Fruit fly (Drosophila melanogaster) whole organism, embryonic: ENCODE data around the gene Gk2.

ENCODE experiments used
- Ada2b ChIP-seq: fragments of 200-800 bp; sonication (Bioruptor generic); IDR thresholded peaks from 2 replicates; pipeline ENCODE4 v1.3.6; 2022; ENCODE audit warnings: missing biosample characterization, missing genetic modification characterization
- Atf3 ChIP-seq: fragments of 200-800 bp; sonication (Bioruptor generic); optimal IDR thresholded peaks from 3 replicates; lab custom pipeline; 2016; ENCODE audit warnings: missing biosample characterization, missing genetic modification characterization
- Atf6 ChIP-seq: fragments of 200-800 bp; sonication (Bioruptor generic); IDR thresholded peaks from 2 replicates; pipeline ENCODE4 v1.3.6; 2022; ENCODE audit warnings: missing biosample characterization, missing genetic modification characterization
- B-H2 ChIP-seq: fragments of 200-800 bp; sonication (Bioruptor generic); optimal IDR thresholded peaks from 2 replicates; lab custom pipeline; 2018; ENCODE audit warnings: missing biosample characterization, mild to moderate bottlenecking, missing genetic modification characterization
- CG11695 ChIP-seq: fragments of 200-800 bp; sonication (Bioruptor generic); IDR thresholded peaks from 3 replicates; pipeline ENCODE4 v1.3.6; 2022; ENCODE audit warnings: missing biosample characterization, missing genetic modification characterization
- CG12071 ChIP-seq: fragments of 200-800 bp; sonication (Bioruptor generic); optimal IDR thresholded peaks from 3 replicates; lab custom pipeline; 2018; ENCODE audit warnings: missing biosample characterization, mild to moderate bottlenecking, missing genetic modification characterization
- CG12219 ChIP-seq: fragments of 200-800 bp; sonication (Bioruptor generic); optimal IDR thresholded peaks from 3 replicates; lab custom pipeline; 2018; ENCODE audit warnings: missing biosample characterization, mild to moderate bottlenecking, missing genetic modification characterization
- CG12236 ChIP-seq: fragments of 200-800 bp; sonication (Bioruptor generic); optimal IDR thresholded peaks from 2 replicates; lab custom pipeline; 2016; ENCODE audit warnings: missing biosample characterization, missing genetic modification characterization
- CG12744 ChIP-seq: fragments of 200-800 bp; sonication (Bioruptor generic); optimal IDR thresholded peaks from 2 replicates; lab custom pipeline; 2016; ENCODE audit warnings: missing biosample characterization, missing genetic modification characterization
- CG13287 ChIP-seq: fragments of 200-800 bp; sonication (Bioruptor generic); IDR thresholded peaks from 2 replicates; pipeline ENCODE4 v1.3.6; 2022; ENCODE audit warnings: missing biosample characterization, missing genetic modification characterization; ENCODE audit not compliant: partially characterized antibody
- CG1603 ChIP-seq: fragments of 200-800 bp; sonication (Bioruptor generic); optimal IDR thresholded peaks from 2 replicates; lab custom pipeline; 2019; ENCODE audit warnings: missing biosample characterization, mild to moderate bottlenecking, missing genetic modification characterization, moderate library complexity
- CG16815 ChIP-seq: fragments of 200-800 bp; sonication (Bioruptor generic); optimal IDR thresholded peaks from 3 replicates; lab custom pipeline; 2017; ENCODE audit warnings: missing biosample characterization, mild to moderate bottlenecking, missing genetic modification characterization
- CG17829 ChIP-seq: fragments of 200-800 bp; optimal IDR thresholded peaks from 2 replicates; lab custom pipeline; 2019; ENCODE audit warnings: missing biosample characterization, mild to moderate bottlenecking, missing genetic modification characterization, moderate library complexity
- CG18476 ChIP-seq: fragments of 200-800 bp; sonication (Bioruptor generic); optimal IDR thresholded peaks from 2 replicates; lab custom pipeline; 2016; ENCODE audit warnings: missing biosample characterization, mild to moderate bottlenecking, missing genetic modification characterization
- CG31224 ChIP-seq: fragments of 200-800 bp; sonication (Bioruptor generic); IDR thresholded peaks from 2 replicates; pipeline ENCODE4 v1.3.6; 2022; ENCODE audit warnings: missing biosample characterization, missing genetic modification characterization
- CG6765 ChIP-seq: fragments of 200-800 bp; sonication (Bioruptor generic); optimal IDR thresholded peaks from 3 replicates; lab custom pipeline; 2017; ENCODE audit warnings: missing biosample characterization, mild to moderate bottlenecking, missing genetic modification characterization
- CG6813 ChIP-seq: fragments of 200-800 bp; sonication (Bioruptor generic); optimal IDR thresholded peaks from 2 replicates; lab custom pipeline; 2017; ENCODE audit warnings: missing biosample characterization, missing genetic modification characterization, mild to moderate bottlenecking, moderate library complexity, missing genetic modification reagents
- CG7556 ChIP-seq: fragments of 200-800 bp; sonication (Bioruptor generic); optimal IDR thresholded peaks from 2 replicates; lab custom pipeline; 2017; ENCODE audit warnings: missing biosample characterization, mild to moderate bottlenecking, missing genetic modification characterization
- CG9876 ChIP-seq: fragments of 200-800 bp; sonication (Bioruptor generic); optimal IDR thresholded peaks from 2 replicates; lab custom pipeline; 2016; ENCODE audit warnings: missing biosample characterization, missing genetic modification characterization
- Deaf1 ChIP-seq: fragments of 200-800 bp; optimal IDR thresholded peaks from 3 replicates; lab custom pipeline; 2019; ENCODE audit warnings: missing biosample characterization, mild to moderate bottlenecking, missing genetic modification characterization, moderate library complexity
- Dek ChIP-seq: fragments of 200-800 bp; sonication (Bioruptor generic); optimal IDR thresholded peaks from 3 replicates; lab custom pipeline; 2019; ENCODE audit warnings: missing biosample characterization, mild to moderate bottlenecking, missing genetic modification characterization, moderate library complexity
- Dll ChIP-seq: fragments of 200-800 bp; sonication (Bioruptor generic); IDR thresholded peaks from 4 replicates; pipeline ENCODE4 v1.3.6; 2022; ENCODE audit warnings: missing biosample characterization, missing genetic modification characterization; ENCODE audit not compliant: partially characterized antibody
- E2f2 ChIP-seq: fragments of 200-800 bp; sonication (Bioruptor generic); IDR thresholded peaks from 2 replicates; pipeline ENCODE4 v1.3.6; 2022; ENCODE audit warnings: missing biosample characterization, missing genetic modification characterization
- Fer3 ChIP-seq: fragments of 200-800 bp; sonication (Bioruptor generic); optimal IDR thresholded peaks from 2 replicates; lab custom pipeline; 2018; ENCODE audit warnings: missing biosample characterization, mild to moderate bottlenecking, missing genetic modification characterization, moderate library complexity
- HmgZ ChIP-seq: fragments of 200-800 bp; sonication (Bioruptor generic); optimal IDR thresholded peaks from 2 replicates; lab custom pipeline; 2018; ENCODE audit warnings: missing biosample characterization, mild to moderate bottlenecking, missing genetic modification characterization
- Mrtf ChIP-seq: fragments of 200-800 bp; sonication (Bioruptor generic); IDR thresholded peaks from 3 replicates; pipeline ENCODE4 v1.3.6; 2022; ENCODE audit warnings: missing biosample characterization, missing genetic modification characterization
- Poxn ChIP-seq: fragments of 200-800 bp; sonication (Bioruptor generic); IDR thresholded peaks from 2 replicates; pipeline ENCODE4 v1.3.6; 2022; ENCODE audit warnings: missing biosample characterization, missing genetic modification characterization
- Rfx ChIP-seq: fragments of 200-800 bp; sonication (Bioruptor generic); IDR thresholded peaks from 2 replicates; pipeline ENCODE4 v1.3.6; 2022; ENCODE audit warnings: missing biosample characterization, missing genetic modification characterization
- Scr ChIP-seq: fragments of 200-800 bp; sonication (Bioruptor generic); IDR thresholded peaks from 2 replicates; pipeline ENCODE4 v1.3.6; 2022; ENCODE audit warnings: missing biosample characterization, missing genetic modification characterization; ENCODE audit not compliant: partially characterized antibody
- Sry-δ ChIP-seq: fragments of 200-800 bp; sonication (Bioruptor generic); optimal IDR thresholded peaks from 2 replicates; lab custom pipeline; 2016; ENCODE audit warnings: missing biosample characterization, missing genetic modification characterization
- amos ChIP-seq: fragments of 200-800 bp; sonication (Bioruptor generic); IDR thresholded peaks from 2 replicates; pipeline ENCODE4 v1.3.6; 2022; ENCODE audit warnings: missing biosample characterization, missing genetic modification characterization; ENCODE audit not compliant: partially characterized antibody
- ap ChIP-seq: fragments of 200-800 bp; sonication (Bioruptor generic); IDR thresholded peaks from 2 replicates; pipeline ENCODE4 v1.3.6; 2022; ENCODE audit warnings: missing biosample characterization, missing genetic modification characterization
- ash1 ChIP-seq: fragments of 200-800 bp; sonication (Bioruptor generic); optimal IDR thresholded peaks from 2 replicates; lab custom pipeline; 2018; ENCODE audit warnings: missing biosample characterization, mild to moderate bottlenecking, missing genetic modification characterization
- bcd ChIP-seq: fragments of 200-800 bp; sonication (Bioruptor generic); optimal IDR thresholded peaks from 2 replicates; lab custom pipeline; 2017; ENCODE audit warnings: missing biosample characterization, mild to moderate bottlenecking, missing genetic modification characterization
- dimm ChIP-seq: fragments of 200-800 bp; sonication (Bioruptor generic); IDR thresholded peaks from 2 replicates; pipeline ENCODE4 v1.3.6; 2022; ENCODE audit warnings: missing biosample characterization, missing genetic modification characterization
- dmrt99B ChIP-seq: fragments of 200-800 bp; sonication (Bioruptor generic); optimal IDR thresholded peaks from 2 replicates; lab custom pipeline; 2018; ENCODE audit warnings: missing biosample characterization, mild to moderate bottlenecking, missing genetic modification characterization, moderate library complexity
- dysf ChIP-seq: fragments of 200-800 bp; sonication (Bioruptor generic); IDR thresholded peaks from 3 replicates; pipeline ENCODE4 v1.3.6; 2022; ENCODE audit warnings: missing biosample characterization, missing genetic modification characterization
- esg ChIP-seq: fragments of 200-800 bp; sonication (Bioruptor generic); conservative IDR thresholded peaks from 2 replicates; pipeline ENCODE4 v1.3.6; 2022; ENCODE audit warnings: missing biosample characterization, missing genetic modification characterization
- ewg ChIP-seq: fragments of 200-800 bp; sonication (Bioruptor generic); optimal IDR thresholded peaks from 3 replicates; lab custom pipeline; 2017; ENCODE audit warnings: mild to moderate bottlenecking, missing biosample characterization, missing genetic modification reagents, missing genetic modification characterization
- fd3F ChIP-seq: fragments of 200-800 bp; sonication (Bioruptor generic); optimal IDR thresholded peaks from 2 replicates; lab custom pipeline; 2018; ENCODE audit warnings: missing biosample characterization, mild to moderate bottlenecking, missing genetic modification characterization, moderate library complexity
- hth ChIP-seq: fragments of >200 bp; optimal IDR thresholded peaks from 2 replicates; lab custom pipeline; 2017; ENCODE audit warnings: inconsistent platforms
- inv ChIP-seq: fragments of 200-800 bp; sonication (Bioruptor generic); IDR thresholded peaks from 2 replicates; pipeline ENCODE4 v1.3.6; 2022; ENCODE audit warnings: missing biosample characterization, missing genetic modification characterization; ENCODE audit not compliant: partially characterized antibody
- mld ChIP-seq: fragments of 200-800 bp; sonication (Bioruptor generic); IDR thresholded peaks from 3 replicates; pipeline ENCODE4 v1.3.6; 2022; ENCODE audit warnings: missing biosample characterization, missing genetic modification characterization; ENCODE audit not compliant: partially characterized antibody
- nerfin-2 ChIP-seq: fragments of 200-800 bp; sonication (Bioruptor generic); IDR thresholded peaks from 2 replicates; pipeline ENCODE4 v1.3.6; 2022; ENCODE audit warnings: missing biosample characterization, missing genetic modification characterization; ENCODE audit not compliant: partially characterized antibody
- odd ChIP-seq: fragments of 200-800 bp; sonication (Bioruptor generic); optimal IDR thresholded peaks from 2 replicates; lab custom pipeline; 2017; ENCODE audit warnings: missing biosample characterization, mild to moderate bottlenecking, missing genetic modification characterization
- pzg ChIP-seq: fragments of 200-800 bp; sonication (Bioruptor generic); optimal IDR thresholded peaks from 3 replicates; lab custom pipeline; 2018; ENCODE audit warnings: missing biosample characterization, mild to moderate bottlenecking, missing genetic modification characterization, moderate library complexity
- sens ChIP-seq: fragments of 200-800 bp; sonication (Bioruptor generic); peaks from one replicate; lab custom pipeline; 2016; ENCODE audit warnings: missing biosample characterization, missing genetic modification characterization
- sima ChIP-seq: fragments of 200-800 bp; sonication (Bioruptor generic); optimal IDR thresholded peaks from 2 replicates; lab custom pipeline; 2016; ENCODE audit warnings: missing biosample characterization, missing genetic modification characterization
- tap ChIP-seq: fragments of 200-800 bp; optimal IDR thresholded peaks from 3 replicates; lab custom pipeline; 2019; ENCODE audit warnings: missing biosample characterization, mild to moderate bottlenecking, missing genetic modification characterization, moderate library complexity
- tio ChIP-seq: fragments of 200-800 bp; sonication (Bioruptor generic); optimal IDR thresholded peaks from 2 replicates; lab custom pipeline; 2017; ENCODE audit warnings: missing biosample characterization, missing genetic modification characterization, inconsistent platforms

Gk2 gene

DNA sequence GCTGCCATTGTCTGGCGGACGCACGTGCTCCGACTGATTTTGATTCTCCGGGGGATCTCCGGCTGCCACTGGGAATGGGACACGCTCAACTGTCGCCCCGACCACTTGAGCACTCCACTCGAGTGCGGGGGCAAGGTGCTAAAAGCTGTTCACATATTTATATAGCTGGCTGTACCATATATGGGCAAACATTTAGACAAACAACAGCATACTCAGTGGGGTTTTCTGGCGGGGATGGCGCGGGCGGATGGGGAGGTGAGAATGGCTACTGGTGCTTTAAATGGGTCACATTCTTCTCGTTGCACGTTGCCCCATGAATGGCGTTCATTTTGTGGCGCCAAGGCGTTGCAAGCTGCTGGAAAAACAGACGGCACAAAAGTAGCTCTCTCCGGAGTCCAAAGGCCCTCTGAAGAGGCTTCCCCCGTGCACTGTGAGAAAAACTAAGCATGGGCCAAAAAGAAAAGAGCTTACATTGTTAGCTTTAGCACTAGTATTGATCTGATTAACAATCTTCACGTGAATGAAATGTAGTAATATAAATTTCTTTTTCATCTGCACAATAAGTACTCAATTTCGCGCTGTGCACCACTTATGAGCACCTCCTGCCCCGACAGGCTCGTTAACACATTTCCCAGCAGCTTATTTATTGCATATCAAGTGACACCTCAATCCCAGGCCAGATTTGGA, 47.3 kb upstream of the Gk2 start (continued):
- TF ChIP-seq Ada2b (GFP tag; lab: Robert Waterston, UW) = no peak
- TF ChIP-seq ewg = peak; percentile 6
- peak; percentile 23 for TF ChIP-seq CG1603
- peak; percentile 20 for TF ChIP-seq CG17829 (tag; lab: Kevin White, UChicago)
- peak; percentile 70 for TF ChIP-seq CG12071 (GFP tag; lab: Kevin White, UChicago)
- no peak for TF ChIP-seq CG13287 (GFP tag; lab: Robert Waterston, UW)
- TF ChIP-seq CG12219 (GFP tag; lab: Kevin White, UChicago) = peak; percentile 7
- TF ChIP-seq CG11695 (GFP tag; lab: Robert Waterston, UW) = no peak
- TF ChIP-seq CG6765 = peak; percentile 6
- no peak for TF ChIP-seq Atf6 (GFP tag; lab: Robert Waterston, UW)
- TF ChIP-seq CG18476 (GFP tag; lab: Kevin White, UChicago) = no peak
- peak; percentile 12 for TF ChIP-seq bcd (GFP tag; lab: Kevin White, UChicago)
- TF ChIP-seq CG12744 (GFP tag; lab: Kevin White, UChicago) = no peak
- no peak for TF ChIP-seq Deaf1 (tag; lab: Kevin White, UChicago)
- TF ChIP-seq inv (GFP tag; lab: Robert Waterston, UW) = no peak
- no peak for TF ChIP-seq CG12236
- TF ChIP-seq nerfin-2 (GFP tag; lab: Robert Waterston, UW) = no peak
- TF ChIP-seq amos (GFP tag; lab: Robert Waterston, UW) = no peak
- TF ChIP-seq Mrtf (GFP tag; lab: Robert Waterston, UW) = no peak
- TF ChIP-seq odd (GFP tag; lab: Kevin White, UChicago) = peak; percentile 29
- peak; percentile 20 for TF ChIP-seq tio
- TF ChIP-seq Sry-δ = no peak
- no peak for TF ChIP-seq Scr (GFP tag; lab: Robert Waterston, UW)
- TF ChIP-seq ash1 = no peak
- TF ChIP-seq tap (tag; lab: Kevin White, UChicago) = no peak
- TF ChIP-seq CG31224 (GFP tag; lab: Robert Waterston, UW) = no peak
- TF ChIP-seq dimm (GFP tag; lab: Robert Waterston, UW) = no peak
- no peak for TF ChIP-seq hth (lab: Kevin White, UChicago)
- peak; percentile 88 for TF ChIP-seq sens (GFP tag; lab: Kevin White, UChicago)
- no peak for TF ChIP-seq mld (GFP tag; lab: Robert Waterston, UW)
- no peak for TF ChIP-seq CG9876
- TF ChIP-seq Fer3 (tag; lab: Kevin White, UChicago) = no peak
- TF ChIP-seq ap (GFP tag; lab: Robert Waterston, UW) = no peak
- TF ChIP-seq fd3F = no peak
- TF ChIP-seq dysf (GFP tag; lab: Robert Waterston, UW) = peak; percentile 39; the same call in 1 of the 3 replicates
- no peak for TF ChIP-seq pzg
- TF ChIP-seq Poxn (GFP tag; lab: Robert Waterston, UW) = no peak
- TF ChIP-seq dmrt99B (tag; lab: Kevin White, UChicago) = peak; percentile 51
- no peak for TF ChIP-seq Rfx (GFP tag; lab: Robert Waterston, UW)
- peak; percentile 11 for TF ChIP-seq CG16815 (GFP tag; lab: Kevin White, UChicago)
- TF ChIP-seq Atf3 (GFP tag; lab: Kevin White, UChicago) = no peak
- TF ChIP-seq sima (GFP tag; lab: Kevin White, UChicago) = no peak
- TF ChIP-seq Dll (GFP tag; lab: Robert Waterston, UW) = no peak
- TF ChIP-seq CG7556 (GFP tag; lab: Kevin White, UChicago) = peak; percentile 8
- TF ChIP-seq B-H2 = no peak
- TF ChIP-seq CG6813 (GFP tag; lab: Kevin White, UChicago) = peak; percentile 57
- TF ChIP-seq E2f2 (GFP tag; lab: Robert Waterston, UW) = no peak
- no peak for TF ChIP-seq HmgZ (tag; lab: Kevin White, UChicago)
- no peak for TF ChIP-seq Dek (tag; lab: Kevin White, UChicago)
- TF ChIP-seq esg (GFP tag; lab: Robert Waterston, UW) = no peak
